Worm (Caenorhabditis elegans) whole organism, young adult: Measurements from ENCODE around the gene npax-4.

ENCODE experiments used
- D2030.7 ChIP-seq: fragments of 200-800 bp; sonication (Bioruptor generic); IDR thresholded peaks from 2 replicates; pipeline ENCODE4 v1.3.6; 2022; ENCODE audit warnings: missing genetic modification reagents, missing genetic modification characterization, missing compliant biosample characterization
- F23B12.7 ChIP-seq: sonication (generic microtip); optimal IDR thresholded peaks from 2 replicates; lab custom pipeline; 2017; ENCODE audit warnings: missing genetic modification characterization, mild to moderate bottlenecking, missing compliant biosample characterization, antibody characterized with exemption, moderate library complexity; ENCODE audit not compliant: insufficient read depth
- F39B2.1 ChIP-seq: fragments of 200-800 bp; sonication (Bioruptor generic); IDR thresholded peaks from 2 replicates; pipeline ENCODE4 v1.3.6; 2022; ENCODE audit warnings: missing genetic modification reagents, missing genetic modification characterization, missing compliant biosample characterization
- F49E8.2 ChIP-seq: sonication (generic microtip); optimal IDR thresholded peaks from 3 replicates; lab custom pipeline; 2017; ENCODE audit warnings: missing genetic modification characterization, mild to moderate bottlenecking, missing compliant biosample characterization, antibody characterized with exemption, moderate library complexity; ENCODE audit not compliant: insufficient read depth
- F55B11.4 ChIP-seq: sonication (generic microtip); optimal IDR thresholded peaks from 2 replicates; lab custom pipeline; 2016; ENCODE audit warnings: missing compliant biosample characterization, missing genetic modification characterization, borderline replicate concordance; ENCODE audit not compliant: insufficient read depth
- K12H6.12 ChIP-seq: fragments of 200-800 bp; sonication (Bioruptor generic); optimal IDR thresholded peaks from 2 replicates; lab custom pipeline; 2018; ENCODE audit warnings: mild to moderate bottlenecking, missing genetic modification characterization, missing compliant biosample characterization
- Y53F4B.3 ChIP-seq: fragments of 200-800 bp; sonication (Bioruptor generic); IDR thresholded peaks from 2 replicates; pipeline ENCODE4 v1.3.6; 2022; ENCODE audit warnings: missing genetic modification reagents, missing genetic modification characterization, missing compliant biosample characterization
- Y95B8A.8 ChIP-seq: fragments of 200-800 bp; sonication (Bioruptor generic); IDR thresholded peaks from 2 replicates; pipeline ENCODE4 v1.3.6; 2022; ENCODE audit warnings: missing genetic modification reagents, missing genetic modification characterization, missing compliant biosample characterization
- ama-1 ChIP-seq, 3 experiments: fragments of 150-350 bp in 1 of 3; sonication (generic microtip) in 2 of 3; optimal IDR thresholded peaks; 2 replicates each; lab custom pipeline; 2014 to 2018; ENCODE audit warnings: missing biosample characterization in 2 of 3, missing genetic modification characterization in 2 of 3, missing genetic modification reagents in 2 of 3
- athp-1 ChIP-seq: sonication (generic microtip); optimal IDR thresholded peaks from 2 replicates; lab custom pipeline; 2017; ENCODE audit warnings: mild to moderate bottlenecking, missing genetic modification characterization, missing compliant biosample characterization
- attf-6 ChIP-seq: fragments of 200-800 bp; sonication (Bioruptor generic); IDR thresholded peaks from 2 replicates; pipeline ENCODE4 v1.3.6; 2022; ENCODE audit warnings: missing genetic modification reagents, missing genetic modification characterization, missing compliant biosample characterization
- ccch-3 ChIP-seq: fragments of 200-800 bp; sonication (Bioruptor generic); optimal IDR thresholded peaks from 2 replicates; lab custom pipeline; 2018; ENCODE audit warnings: mild to moderate bottlenecking, missing genetic modification characterization, missing compliant biosample characterization
- cebp-1 ChIP-seq, 2 experiments: fragments of 200-800 bp in 1 of 2; sonication (Bioruptor generic) in 1 of 2; sonication (generic microtip) in 1 of 2; IDR thresholded peaks in 1 of 2; optimal IDR thresholded peaks in 1 of 2; 2 replicates each; pipeline versions ENCODE4 v1.3.6 to Lab custom; 2017 to 2022; ENCODE audit warnings: missing compliant biosample characterization in 2 of 2, missing genetic modification characterization in 2 of 2, mild to moderate bottlenecking in 1 of 2, missing genetic modification reagents in 1 of 2, moderate library complexity in 1 of 2
- cebp-2 ChIP-seq: fragments of 200-800 bp; sonication (Bioruptor generic); IDR thresholded peaks from 2 replicates; pipeline ENCODE4 v1.3.6; 2022; ENCODE audit warnings: missing genetic modification characterization, missing compliant biosample characterization
- ceh-100 ChIP-seq: fragments of 200-800 bp; sonication (Bioruptor generic); IDR thresholded peaks from 2 replicates; pipeline ENCODE4 v1.3.6; 2022; ENCODE audit warnings: missing genetic modification reagents, missing genetic modification characterization, missing compliant biosample characterization
- ceh-58 ChIP-seq: fragments of 200-800 bp; sonication (Bioruptor generic); IDR thresholded peaks from 2 replicates; pipeline ENCODE4 v1.3.6; 2022; ENCODE audit warnings: missing genetic modification characterization, missing compliant biosample characterization
- ceh-79 ChIP-seq: sonication (generic microtip); optimal IDR thresholded peaks from 2 replicates; lab custom pipeline; 2017; ENCODE audit warnings: mild to moderate bottlenecking, missing genetic modification characterization, missing compliant biosample characterization
- chd-7 ChIP-seq: sonication (generic microtip); optimal IDR thresholded peaks from 2 replicates; lab custom pipeline; 2016; ENCODE audit warnings: mild to moderate bottlenecking, missing genetic modification characterization, moderate library complexity, missing compliant biosample characterization
- dox-1 ChIP-seq: fragments of 200-800 bp; sonication (Bioruptor generic); IDR thresholded peaks from 2 replicates; pipeline ENCODE4 v1.3.6; 2022; ENCODE audit warnings: missing genetic modification reagents, missing genetic modification characterization, missing compliant biosample characterization
- dpff-1 ChIP-seq: sonication (generic microtip); optimal IDR thresholded peaks from 2 replicates; lab custom pipeline; 2017; ENCODE audit warnings: mild to moderate bottlenecking, missing genetic modification characterization, missing compliant biosample characterization
- dpl-1 ChIP-seq: fragments of 150-350 bp; optimal IDR thresholded peaks from 2 replicates; lab custom pipeline; 2014; ENCODE audit warnings: missing biosample characterization, missing genetic modification reagents, missing genetic modification characterization
- hlh-12 ChIP-seq: sonication (generic microtip); optimal IDR thresholded peaks from 2 replicates; lab custom pipeline; 2016; ENCODE audit warnings: missing genetic modification characterization, missing compliant biosample characterization
- hmg-1.2 ChIP-seq: fragments of 200-800 bp; sonication (Bioruptor generic); IDR thresholded peaks from 2 replicates; pipeline ENCODE4 v1.3.6; 2022; ENCODE audit warnings: missing genetic modification reagents, missing genetic modification characterization, missing compliant biosample characterization
- hrde-1 ChIP-seq: sonication (generic microtip); optimal IDR thresholded peaks from 2 replicates; lab custom pipeline; 2016; ENCODE audit warnings: missing genetic modification characterization, mild to moderate bottlenecking, missing compliant biosample characterization, moderate library complexity, missing genotype, missing genetic modification reagents, borderline replicate concordance
- hsf-1 ChIP-seq: fragments of 200-800 bp; sonication (Bioruptor generic); IDR thresholded peaks from 2 replicates; pipeline ENCODE4 v1.3.6; 2022; ENCODE audit warnings: missing genetic modification reagents, missing genetic modification characterization, missing compliant biosample characterization
- let-526 ChIP-seq: fragments of 200-800 bp; sonication (Bioruptor generic); IDR thresholded peaks from 2 replicates; pipeline ENCODE4 v1.3.6; 2022; ENCODE audit warnings: missing genetic modification reagents, missing genetic modification characterization, missing compliant biosample characterization
- let-607 ChIP-seq, 2 experiments: fragments of 200-800 bp in 1 of 2; sonication (Bioruptor generic) in 1 of 2; sonication (generic microtip) in 1 of 2; optimal IDR thresholded peaks; 2 replicates each; lab custom pipeline; 2016 to 2018; ENCODE audit warnings: mild to moderate bottlenecking in 2 of 2, missing compliant biosample characterization in 2 of 2, missing genetic modification characterization in 2 of 2, moderate library complexity in 2 of 2, missing genotype in 1 of 2
- lin-26 ChIP-seq: fragments of 200-800 bp; sonication (Bioruptor generic); IDR thresholded peaks from 2 replicates; pipeline ENCODE4 v1.3.6; 2022; ENCODE audit warnings: missing genetic modification reagents, missing genetic modification characterization, missing compliant biosample characterization
- lin-35 ChIP-seq, 3 experiments: fragments of 150-350 bp in 2 of 3; sonication (generic microtip) in 1 of 3; optimal IDR thresholded peaks; 2 replicates each; lab custom pipeline; 2014 to 2018; ENCODE audit warnings: missing biosample characterization in 3 of 3, missing genetic modification characterization in 3 of 3, missing genetic modification reagents in 3 of 3
- lin-40 ChIP-seq: sonication (generic microtip); optimal IDR thresholded peaks from 2 replicates; lab custom pipeline; 2016; ENCODE audit warnings: missing genetic modification characterization, mild to moderate bottlenecking, missing compliant biosample characterization, missing genotype, missing genetic modification reagents
- lir-1 ChIP-seq: fragments of 200-800 bp; sonication (Bioruptor generic); conservative IDR thresholded peaks from 2 replicates; pipeline ENCODE4 v1.3.6; 2022; ENCODE audit warnings: missing genetic modification reagents, missing genetic modification characterization, missing compliant biosample characterization
- lsl-1 ChIP-seq: fragments of 200-800 bp; sonication (Bioruptor generic); optimal IDR thresholded peaks from 2 replicates; lab custom pipeline; 2018; ENCODE audit warnings: mild to moderate bottlenecking, missing genetic modification characterization, moderate library complexity, missing compliant biosample characterization
- madf-10 ChIP-seq: sonication (generic microtip); optimal IDR thresholded peaks from 2 replicates; lab custom pipeline; 2016; ENCODE audit warnings: mild to moderate bottlenecking, missing genetic modification characterization, missing compliant biosample characterization
- mcd-1 ChIP-seq: fragments of 200-800 bp; sonication (Bioruptor generic); IDR thresholded peaks from 2 replicates; pipeline ENCODE4 v1.3.6; 2022; ENCODE audit warnings: missing genetic modification reagents, missing genetic modification characterization, missing compliant biosample characterization
- nfya-1 ChIP-seq: sonication (generic microtip); optimal IDR thresholded peaks from 2 replicates; lab custom pipeline; 2017; ENCODE audit warnings: antibody characterized with exemption, missing compliant biosample characterization, missing genetic modification characterization, borderline replicate concordance; ENCODE audit not compliant: insufficient read depth
- nfyb-1 ChIP-seq: fragments of 200-800 bp; sonication (Bioruptor generic); IDR thresholded peaks from 2 replicates; pipeline ENCODE4 v1.3.6; 2022; ENCODE audit warnings: missing genetic modification reagents, missing genetic modification characterization, missing compliant biosample characterization
- pbrm-1 ChIP-seq: fragments of 200-800 bp; sonication (Bioruptor generic); IDR thresholded peaks from 2 replicates; pipeline ENCODE4 v1.3.6; 2022; ENCODE audit warnings: missing genetic modification reagents, missing genetic modification characterization, missing compliant biosample characterization
- pha-4 ChIP-seq: fragments of 150-350 bp; sonication (generic microtip); optimal IDR thresholded peaks from 2 replicates; lab custom pipeline; 2014; ENCODE audit warnings: missing biosample characterization, missing genetic modification reagents, missing genetic modification characterization
- rec-8 ChIP-seq, 2 experiments: sonication (generic microtip); optimal IDR thresholded peaks; 2 replicates each; lab custom pipeline; 2016; ENCODE audit warnings: mild to moderate bottlenecking in 2 of 2, missing genetic modification characterization in 2 of 2, missing genetic modification reagents in 2 of 2, missing genotype in 2 of 2, missing biosample characterization in 1 of 2, missing compliant biosample characterization in 1 of 2, moderate library complexity in 1 of 2
- snpc-1.1 ChIP-seq: sonication (generic microtip); optimal IDR thresholded peaks from 2 replicates; lab custom pipeline; 2017; ENCODE audit warnings: missing genetic modification characterization, mild to moderate bottlenecking, missing compliant biosample characterization, antibody characterized with exemption, moderate library complexity, missing genotype, missing genetic modification reagents; ENCODE audit not compliant: insufficient read depth
- snpc-4 ChIP-seq, 5 experiments: fragments of 150-350 bp in 1 of 5; sonication (generic microtip) in 4 of 5; optimal IDR thresholded peaks; 2 replicates each; lab custom pipeline; 2014 to 2018; ENCODE audit warnings: missing genetic modification characterization in 5 of 5, missing biosample characterization in 3 of 5, antibody characterized with exemption in 2 of 5, mild to moderate bottlenecking in 2 of 5, missing compliant biosample characterization in 2 of 5, missing genotype in 2 of 5, moderate library complexity in 2 of 5, missing genetic modification reagents in 1 of 5
- tlf-1 ChIP-seq: fragments of 200-800 bp; sonication (Bioruptor generic); optimal IDR thresholded peaks from 2 replicates; lab custom pipeline; 2018; ENCODE audit warnings: mild to moderate bottlenecking, missing genetic modification characterization, missing compliant biosample characterization
- unc-62 ChIP-seq: fragments of 150-350 bp; optimal IDR thresholded peaks from 2 replicates; lab custom pipeline; 2014; ENCODE audit warnings: missing biosample characterization, missing genetic modification reagents, missing genetic modification characterization
- zim-3 ChIP-seq: sonication (generic microtip); optimal IDR thresholded peaks from 2 replicates; lab custom pipeline; 2017; ENCODE audit warnings: mild to moderate bottlenecking, missing genetic modification characterization, moderate library complexity, missing compliant biosample characterization
- ztf-18 ChIP-seq: sonication (generic microtip); optimal IDR thresholded peaks from 2 replicates; lab custom pipeline; 2016; ENCODE audit warnings: missing genotype, mild to moderate bottlenecking, missing genetic modification characterization, missing compliant biosample characterization

The npax-4 gene

DNA sequence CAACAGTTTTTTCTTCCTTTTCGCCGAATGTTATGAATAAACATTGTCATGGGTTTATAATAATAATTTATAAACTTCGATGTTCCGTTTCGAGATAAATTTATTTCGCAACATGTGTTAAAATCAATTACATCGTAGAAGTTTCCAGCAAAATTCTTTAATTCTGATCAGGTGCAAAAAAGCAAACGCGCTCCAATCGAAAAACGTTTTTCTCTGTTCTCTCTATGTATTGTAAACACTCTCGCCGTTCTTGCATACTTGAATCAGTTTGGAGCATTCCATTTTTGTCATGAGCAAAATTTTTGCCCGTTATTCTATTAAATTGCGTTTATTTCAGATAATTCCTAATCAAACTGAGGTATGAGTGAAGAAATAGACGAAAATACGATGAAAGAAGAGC is 14.0 kb upstream of the npax-4 start, which contains the start of gene rad-54.L2 (continued):
- peak in 1 of 3 experiments; percentile 34 for TF ChIP-seq lin-35 (GFP tag; optimal IDR thresholded peaks at IDR 0.05; lab: Kevin White, UChicago)
- TF ChIP-seq lin-26 (GFP tag; lab: Robert Waterston, UW): no peak
- 0 out of 2 replicates have a peak, but pooled peaks have one; percentile 26 for TF ChIP-seq F39B2.1
- TF ChIP-seq ceh-58 (GFP tag; lab: Robert Waterston, UW): no peak
- TF ChIP-seq rec-8 (tag; optimal IDR thresholded peaks at IDR 0.05; lab: Kevin White, UChicago): no peak
- TF ChIP-seq let-607 (tag; optimal IDR thresholded peaks at IDR 0.05; lab: Kevin White, UChicago): no peak
- peak; percentile 50 for TF ChIP-seq F23B12.7 (tag; lab: Kevin White, UChicago)
- peak; percentile 65 for TF ChIP-seq ztf-18 (tag; lab: Kevin White, UChicago)
- TF ChIP-seq nfyb-1 (GFP tag; lab: Robert Waterston, UW): peak; percentile 59; the same call in 1 of the 2 replicates
- TF ChIP-seq hmg-1.2 (GFP tag; lab: Robert Waterston, UW): peak; percentile 69; the same call in 1 of the 2 replicates
- peak; percentile 42; the same call in 1 of the 2 replicates for TF ChIP-seq pbrm-1 (GFP tag; lab: Robert Waterston, UW)
- TF ChIP-seq lsl-1 (GFP tag; lab: Kevin White, UChicago): peak; percentile 33
- no peak for TF ChIP-seq unc-62
- no peak for TF ChIP-seq cebp-2 (GFP tag; lab: Robert Waterston, UW)
- TF ChIP-seq nfya-1: no peak
- TF ChIP-seq snpc-1.1 (tag; lab: Kevin White, UChicago): no peak
- TF ChIP-seq pha-4 (tag; lab: Kevin White, UChicago): peak; percentile 91
- TF ChIP-seq tlf-1 (GFP tag; lab: Kevin White, UChicago): peak; percentile 51
- TF ChIP-seq zim-3: no peak
- no peak; the same call in 1 of the 2 replicates for TF ChIP-seq D2030.7
- TF ChIP-seq Y95B8A.8 (GFP tag; lab: Robert Waterston, UW): no peak
- no peak for TF ChIP-seq ccch-3 (GFP tag; lab: Kevin White, UChicago)
- no peak for TF ChIP-seq Y53F4B.3 (GFP tag; lab: Robert Waterston, UW)
- no peak for TF ChIP-seq ceh-79 (tag; lab: Kevin White, UChicago)
- no peak for TF ChIP-seq ceh-100 (GFP tag; lab: Robert Waterston, UW)
- no peak for TF ChIP-seq K12H6.12 (tag; lab: Kevin White, UChicago)
- 0 out of 2 replicates have a peak, but pooled peaks have one; percentile 14 for TF ChIP-seq dox-1
- TF ChIP-seq dpff-1 (tag; lab: Kevin White, UChicago): no peak
- TF ChIP-seq athp-1 (tag; lab: Kevin White, UChicago): peak; percentile 12
- TF ChIP-seq mcd-1 (GFP tag; lab: Robert Waterston, UW): peak; percentile 77
- TF ChIP-seq lin-40: peak; percentile 48
- no peak for TF ChIP-seq chd-7 (tag; lab: Kevin White, UChicago)
- TF ChIP-seq hsf-1: peak; percentile 84
- TF ChIP-seq attf-6 (GFP tag; lab: Robert Waterston, UW): no peak
- no peak for TF ChIP-seq let-526 (GFP tag; lab: Robert Waterston, UW)
- no peak for TF ChIP-seq dpl-1 (GFP tag; lab: Kevin White, UChicago)
- no peak for TF ChIP-seq F55B11.4 (tag; lab: Kevin White, UChicago)
- TF ChIP-seq hrde-1 (tag; lab: Kevin White, UChicago): peak; percentile 30
- peak; percentile 94 for TF ChIP-seq cebp-1 (GFP tag; IDR thresholded peaks at IDR 0.05; lab: Robert Waterston, UW)
- peak; percentile 97 for TF ChIP-seq cebp-1 (tag; optimal IDR thresholded peaks at IDR 0.05; lab: Kevin White, UChicago)
- no peak for TF ChIP-seq hlh-12 (tag; lab: Kevin White, UChicago)
- peak; percentile 45 for TF ChIP-seq madf-10 (tag; lab: Kevin White, UChicago)
- peak; percentile 40 for TF ChIP-seq F49E8.2
- TF ChIP-seq lir-1 (GFP tag; lab: Robert Waterston, UW): no peak
- no peak for TF ChIP-seq ama-1 (optimal IDR thresholded peaks at IDR 0.05; lab: Kevin White, UChicago)
- TF ChIP-seq ama-1 (GFP tag; optimal IDR thresholded peaks at IDR 0.05; lab: Kevin White, UChicago): no peak
- no peak for TF ChIP-seq snpc-4 (GFP tag; optimal IDR thresholded peaks at IDR 0.05; lab: Kevin White, UChicago)
- TF ChIP-seq snpc-4 (tag; optimal IDR thresholded peaks at IDR 0.05; lab: Kevin White, UChicago): peak in 2 of 4 experiments; percentile 14 to 35
